Worm (Caenorhabditis elegans) whole organism, mixed stage, embryonic: Measurements from ENCODE around the gene pqn-37.

Experiments
- ces-1 ChIP-seq: fragments of 150-350 bp; optimal IDR thresholded peaks from 2 replicates; lab custom pipeline; 2014; ENCODE audit warnings: missing biosample characterization, missing genetic modification reagents, missing genetic modification characterization
- elt-3 ChIP-seq: fragments of 150-350 bp; optimal IDR thresholded peaks from 2 replicates; lab custom pipeline; 2014; ENCODE audit warnings: missing biosample characterization, missing genetic modification characterization
- lin-13 ChIP-seq: fragments of 150-350 bp; optimal IDR thresholded peaks from 2 replicates; lab custom pipeline; 2014; ENCODE audit warnings: missing biosample characterization, missing genetic modification characterization
- unc-39 ChIP-seq: fragments of 150-350 bp; optimal IDR thresholded peaks from 2 replicates; lab custom pipeline; 2014; ENCODE audit warnings: missing biosample characterization, missing genetic modification characterization

DNA sequence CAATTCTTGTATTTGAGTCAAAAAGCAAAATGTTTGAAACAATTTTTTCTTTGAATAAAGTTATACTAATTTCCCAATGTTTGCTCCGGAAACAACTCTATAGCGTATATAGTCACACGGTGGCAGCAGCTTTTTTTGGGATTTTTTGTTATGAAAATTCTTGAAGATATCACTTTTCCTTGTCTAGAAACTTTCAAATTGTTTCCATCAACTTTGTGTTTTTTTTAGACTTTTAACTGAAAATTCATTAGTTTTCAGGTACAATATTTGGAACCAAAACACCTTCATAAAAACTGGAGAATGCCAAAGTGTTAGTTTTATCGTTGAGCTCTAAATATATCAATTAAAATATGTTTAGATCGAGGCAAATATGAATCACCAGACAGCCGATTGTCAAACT lies 22.2 kb upstream of the pqn-37 start, which contains the start of gene K09C4.7:
- TF ChIP-seq elt-3 (no peak), ces-1 (GFP tag; lab: Kevin White, UChicago) (no peak), unc-39 (no peak), lin-13 (tag; lab: Kevin White, UChicago) (no peak)
